Fruit fly (Drosophila melanogaster) whole organism, pupa: ENCODE data around the gene per.

Source experiments
- CG10348 ChIP-seq: fragments of 200-800 bp; sonication (Bioruptor generic); IDR thresholded peaks from 2 replicates; pipeline ENCODE4 v1.3.6; 2022; ENCODE audit warnings: missing biosample characterization, missing genetic modification characterization
- CG12605 ChIP-seq: fragments of 200-800 bp; sonication (Bioruptor generic); IDR thresholded peaks from 2 replicates; pipeline ENCODE4 v1.3.6; 2022; ENCODE audit warnings: missing biosample characterization, missing genetic modification characterization
- CG13204 ChIP-seq: fragments of 200-800 bp; sonication (Bioruptor generic); optimal IDR thresholded peaks from 2 replicates; lab custom pipeline; 2018; ENCODE audit warnings: missing biosample characterization, mild to moderate bottlenecking, missing genetic modification characterization, moderate library complexity
- CG14655 ChIP-seq: fragments of 200-800 bp; sonication (Bioruptor generic); optimal IDR thresholded peaks from 3 replicates; lab custom pipeline; 2017; ENCODE audit warnings: mild to moderate bottlenecking, missing biosample characterization, missing genetic modification reagents, missing genetic modification characterization
- CG15710 ChIP-seq: fragments of 200-800 bp; sonication (Bioruptor generic); optimal IDR thresholded peaks from 2 replicates; lab custom pipeline; 2018; ENCODE audit warnings: missing biosample characterization, mild to moderate bottlenecking, missing genetic modification characterization, moderate library complexity
- CG17806 ChIP-seq: fragments of 200-800 bp; sonication (Bioruptor generic); optimal IDR thresholded peaks from 2 replicates; lab custom pipeline; 2018; ENCODE audit warnings: missing biosample characterization, mild to moderate bottlenecking, missing genetic modification characterization, moderate library complexity
- CG32121 ChIP-seq: fragments of 200-800 bp; sonication (Bioruptor generic); IDR thresholded peaks from 2 replicates; pipeline ENCODE4 v1.3.6; 2022; ENCODE audit warnings: missing biosample characterization, missing genetic modification characterization
- CG34367 ChIP-seq: fragments of 200-800 bp; sonication (Bioruptor generic); optimal IDR thresholded peaks from 2 replicates; lab custom pipeline; 2018; ENCODE audit warnings: missing biosample characterization, mild to moderate bottlenecking, missing genetic modification characterization
- CG4496 ChIP-seq: fragments of 200-800 bp; sonication (Bioruptor generic); IDR thresholded peaks from 3 replicates; pipeline ENCODE4 v1.3.6; 2022; ENCODE audit warnings: missing biosample characterization, missing genetic modification characterization
- CG8159 ChIP-seq: fragments of 200-800 bp; sonication (Bioruptor generic); optimal IDR thresholded peaks from 3 replicates; lab custom pipeline; 2018; ENCODE audit warnings: missing biosample characterization, mild to moderate bottlenecking, missing genetic modification characterization, moderate library complexity
- CG8301 ChIP-seq: fragments of 200-800 bp; sonication (Bioruptor generic); optimal IDR thresholded peaks from 2 replicates; lab custom pipeline; 2018; ENCODE audit warnings: missing biosample characterization, mild to moderate bottlenecking, missing genetic modification characterization
- CG9948 ChIP-seq: fragments of 200-800 bp; sonication (Bioruptor generic); optimal IDR thresholded peaks from 2 replicates; lab custom pipeline; 2018; ENCODE audit warnings: missing biosample characterization, mild to moderate bottlenecking, missing genetic modification characterization, moderate library complexity
- D1 ChIP-seq: fragments of 200-800 bp; sonication (Bioruptor generic); optimal IDR thresholded peaks from 2 replicates; lab custom pipeline; 2018; ENCODE audit warnings: missing biosample characterization, mild to moderate bottlenecking, missing genetic modification characterization, moderate library complexity
- EcR ChIP-seq: fragments of 200-800 bp; sonication (Bioruptor generic); optimal IDR thresholded peaks from 3 replicates; lab custom pipeline; 2019; ENCODE audit warnings: missing biosample characterization, missing genetic modification characterization, mild to moderate bottlenecking, moderate library complexity, missing genetic modification reagents
- Ets98B ChIP-seq: fragments of 200-800 bp; sonication (Bioruptor generic); IDR thresholded peaks from 2 replicates; pipeline ENCODE4 v1.3.6; 2022; ENCODE audit warnings: missing biosample characterization, missing genetic modification characterization
- Pif1A ChIP-seq: fragments of 200-800 bp; sonication (Bioruptor generic); optimal IDR thresholded peaks from 3 replicates; lab custom pipeline; 2016; ENCODE audit warnings: missing biosample characterization, missing genetic modification characterization
- Pif1B ChIP-seq: fragments of 200-800 bp; sonication (Bioruptor generic); optimal IDR thresholded peaks from 3 replicates; lab custom pipeline; 2016; ENCODE audit warnings: missing biosample characterization, missing genetic modification characterization
- Snoo ChIP-seq: fragments of 200-800 bp; sonication (Bioruptor generic); optimal IDR thresholded peaks from 3 replicates; lab custom pipeline; 2017; ENCODE audit warnings: missing biosample characterization, mild to moderate bottlenecking, missing genetic modification characterization, inconsistent platforms
- fd96Ca ChIP-seq: fragments of 200-800 bp; sonication (Bioruptor generic); IDR thresholded peaks from 3 replicates; pipeline ENCODE4 v1.3.6; 2022; ENCODE audit warnings: missing biosample characterization, missing genetic modification characterization
- gl ChIP-seq: fragments of 200-800 bp; sonication (Bioruptor generic); optimal IDR thresholded peaks from 2 replicates; lab custom pipeline; 2018; ENCODE audit warnings: missing biosample characterization, mild to moderate bottlenecking, missing genetic modification characterization
- rn ChIP-seq: fragments of 200-800 bp; sonication (Bioruptor generic); IDR thresholded peaks from 2 replicates; pipeline ENCODE4 v1.3.6; 2022; ENCODE audit warnings: missing biosample characterization, missing genetic modification characterization

per gene

dm6 chrX:2647950-2648613 lies 37.3 kb upstream of the per start:
- TF ChIP-seq CG15710 (tag; lab: Kevin White, UChicago) (peak; percentile 63), CG8301 (tag; lab: Kevin White, UChicago) (peak; percentile 61), D1 (no peak), CG12605 (GFP tag; lab: Robert Waterston, UW) (peak; percentile 68), CG14655 (GFP tag; lab: Kevin White, UChicago) (peak; percentile 70), CG13204 (GFP tag; lab: Kevin White, UChicago) (peak; percentile 17), CG34367 (tag; lab: Kevin White, UChicago) (peak; percentile 47), gl (tag; lab: Kevin White, UChicago) (no peak), CG9948 (peak; percentile 58), EcR (no peak), Pif1A (GFP tag; lab: Kevin White, UChicago) (peak; percentile 41), CG4496 (peak; percentile 82), CG10348 (GFP tag; lab: Robert Waterston, UW) (0 out of 2 replicates have a peak, but pooled peaks have one; percentile 38), Snoo (tag; lab: Kevin White, UChicago) (peak; percentile 51), Ets98B (GFP tag; lab: Robert Waterston, UW) (peak; percentile 34; the same call in 1 of the 2 replicates), CG32121 (GFP tag; lab: Robert Waterston, UW) (peak; percentile 38; the same call in 1 of the 2 replicates), rn (no peak), CG8159 (peak; percentile 36), fd96Ca (GFP tag; lab: Robert Waterston, UW) (peak; percentile 73; the same call in 2 of the 3 replicates), CG17806 (tag; lab: Kevin White, UChicago) (peak; percentile 43), Pif1B (no peak)

- TF ChIP-seq Pif1A (GFP tag; lab: Kevin White, UChicago): peak; percentile 10
- no peak for TF ChIP-seq Ets98B (GFP tag; lab: Robert Waterston, UW)
Observed at dm6 chrX:2648959-2649358, 36.4 kb upstream of the per start.

dm6 chrX:2651128-2651527 lies 34.3 kb upstream of the per start:
- TF ChIP-seq CG32121 (GFP tag; lab: Robert Waterston, UW) (no peak), CG8301 (tag; lab: Kevin White, UChicago) (no peak), Ets98B (GFP tag; lab: Robert Waterston, UW) (no peak), Pif1B (no peak), CG15710 (tag; lab: Kevin White, UChicago) (no peak), CG17806 (tag; lab: Kevin White, UChicago) (no peak), CG8159 (no peak), Snoo (tag; lab: Kevin White, UChicago) (no peak), CG9948 (no peak), CG34367 (tag; lab: Kevin White, UChicago) (no peak)

- TF ChIP-seq Snoo (tag; lab: Kevin White, UChicago) (no peak), Pif1B (no peak), CG17806 (tag; lab: Kevin White, UChicago) (no peak), rn (peak; percentile 65; the same call in 1 of the 2 replicates), CG10348 (GFP tag; lab: Robert Waterston, UW) (no peak), CG8159 (no peak), CG34367 (tag; lab: Kevin White, UChicago) (no peak), EcR (peak; percentile 76), D1 (no peak), gl (tag; lab: Kevin White, UChicago) (no peak), CG15710 (tag; lab: Kevin White, UChicago) (no peak), CG9948 (no peak), CG13204 (GFP tag; lab: Kevin White, UChicago) (peak; percentile 32), CG12605 (GFP tag; lab: Robert Waterston, UW) (peak; percentile 67), fd96Ca (GFP tag; lab: Robert Waterston, UW) (peak; percentile 75), Pif1A (GFP tag; lab: Kevin White, UChicago) (no peak), Ets98B (GFP tag; lab: Robert Waterston, UW) (peak; percentile 67), CG14655 (GFP tag; lab: Kevin White, UChicago) (no peak), CG8301 (tag; lab: Kevin White, UChicago) (no peak), CG32121 (GFP tag; lab: Robert Waterston, UW) (peak; percentile 80), CG4496 (peak; percentile 71; the same call in 2 of the 3 replicates)
Observed at dm6 chrX:2652124-2652923, 33.1 kb upstream of the per start.

- TF ChIP-seq Snoo (tag; lab: Kevin White, UChicago): no peak
- TF ChIP-seq CG13204 (GFP tag; lab: Kevin White, UChicago): no peak
- no peak for TF ChIP-seq CG8301 (tag; lab: Kevin White, UChicago)
- TF ChIP-seq CG4496: no peak
- TF ChIP-seq CG34367 (tag; lab: Kevin White, UChicago): no peak
- no peak for TF ChIP-seq fd96Ca (GFP tag; lab: Robert Waterston, UW)
- TF ChIP-seq EcR: no peak
- no peak for TF ChIP-seq CG17806 (tag; lab: Kevin White, UChicago)
- TF ChIP-seq CG10348 (GFP tag; lab: Robert Waterston, UW): no peak
- TF ChIP-seq CG12605 (GFP tag; lab: Robert Waterston, UW): no peak
- no peak for TF ChIP-seq CG32121 (GFP tag; lab: Robert Waterston, UW)
- no peak for TF ChIP-seq CG15710 (tag; lab: Kevin White, UChicago)
Observed at dm6 chrX:2653533-2654296, 31.7 kb upstream of the per start.
